Worm (Caenorhabditis elegans): ENCODE data around the gene par-3.

DNA sequence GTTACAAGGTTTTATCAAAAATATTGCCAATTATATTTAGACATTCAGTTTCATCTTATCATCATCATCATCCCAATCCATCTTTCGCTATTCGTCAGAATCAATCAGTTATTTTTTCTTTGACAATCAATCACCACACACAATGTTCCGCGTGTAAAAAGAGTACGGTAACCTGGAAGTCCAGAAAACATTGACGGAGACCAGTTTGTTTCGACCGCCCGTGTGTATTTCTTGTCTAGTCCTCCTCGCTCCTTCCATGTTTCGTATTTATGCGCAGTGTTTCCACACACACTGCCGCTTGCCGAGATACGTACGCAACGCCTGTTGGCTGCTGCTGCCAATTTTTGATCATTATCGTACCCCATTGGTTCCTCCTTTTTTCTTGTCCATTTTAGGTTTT lies 46.6 kb downstream of the par-3 start:
- TF ChIP-seq ama-1 (optimal IDR thresholded peaks at IDR 0.05) (no peak), pes-1 (GFP tag; IDR thresholded peaks at IDR 0.05) (no peak), flt-1 (GFP tag; IDR thresholded peaks at IDR 0.05) (no peak), ceh-13 (GFP tag; optimal IDR thresholded peaks at IDR 0.05) (no peak), hmbx-1 (tag; optimal IDR thresholded peaks at IDR 0.05) (no peak), hnd-1 (tag; optimal IDR thresholded peaks at IDR 0.05) (no peak), scrt-1 (GFP tag; IDR thresholded peaks at IDR 0.05) (no peak), ceh-36 (tag; optimal IDR thresholded peaks at IDR 0.05) (no peak), tra-4 (tag; optimal IDR thresholded peaks at IDR 0.05) (no peak), sea-1 (GFP tag; conservative IDR thresholded peaks at IDR 0.05) (0 out of 2 replicates have a peak, but pooled peaks have one; percentile 26), B0310.2 (tag; optimal IDR thresholded peaks at IDR 0.05) (no peak)

All from whole organism, early embryonic.